Fruit fly (Drosophila melanogaster) whole organism, embryonic: ENCODE results near the gene Pgant35A.

ENCODE experiments used
- Asciz ChIP-seq: fragments of 200-800 bp; sonication (Bioruptor generic); optimal IDR thresholded peaks from 2 replicates; lab custom pipeline; 2017; ENCODE audit warnings: missing biosample characterization, mild to moderate bottlenecking, missing genetic modification characterization, missing genetic modification reagents
- Bteb2 ChIP-seq: fragments of 200-800 bp; sonication (Bioruptor generic); optimal IDR thresholded peaks from 2 replicates; lab custom pipeline; 2016; ENCODE audit warnings: missing biosample characterization, missing genetic modification characterization
- CG10565 ChIP-seq: fragments of 200-800 bp; sonication (Bioruptor generic); optimal IDR thresholded peaks from 3 replicates; lab custom pipeline; 2016; ENCODE audit warnings: missing biosample characterization, mild to moderate bottlenecking, missing genetic modification characterization
- CG11504 ChIP-seq: fragments of 200-800 bp; sonication (Bioruptor generic); optimal IDR thresholded peaks from 3 replicates; lab custom pipeline; 2019; ENCODE audit warnings: missing biosample characterization, mild to moderate bottlenecking, missing genetic modification characterization, moderate library complexity
- CG11696 ChIP-seq: fragments of 200-800 bp; sonication (Bioruptor generic); IDR thresholded peaks from 2 replicates; pipeline ENCODE4 v1.3.6; 2022; ENCODE audit warnings: missing biosample characterization, missing genetic modification characterization
- CG11723 ChIP-seq: fragments of 200-800 bp; sonication (Bioruptor generic); optimal IDR thresholded peaks from 2 replicates; lab custom pipeline; 2017; ENCODE audit warnings: missing biosample characterization, mild to moderate bottlenecking, missing genetic modification characterization
- CG12104 ChIP-seq: fragments of 200-800 bp; sonication (Bioruptor generic); optimal IDR thresholded peaks from 3 replicates; lab custom pipeline; 2016; ENCODE audit warnings: missing biosample characterization, missing genetic modification characterization
- CG12219 ChIP-seq: fragments of 200-800 bp; sonication (Bioruptor generic); optimal IDR thresholded peaks from 3 replicates; lab custom pipeline; 2018; ENCODE audit warnings: missing biosample characterization, mild to moderate bottlenecking, missing genetic modification characterization
- CG15073 ChIP-seq: fragments of 200-800 bp; sonication (Bioruptor generic); optimal IDR thresholded peaks from 2 replicates; lab custom pipeline; 2016; ENCODE audit warnings: missing biosample characterization, missing genetic modification characterization
- CG15269 ChIP-seq: fragments of 200-800 bp; sonication (Bioruptor generic); optimal IDR thresholded peaks from 2 replicates; lab custom pipeline; 2018; ENCODE audit warnings: missing biosample characterization, mild to moderate bottlenecking, missing genetic modification characterization, moderate library complexity
- CG15479 ChIP-seq: fragments of 200-800 bp; sonication (Bioruptor generic); optimal IDR thresholded peaks from 3 replicates; lab custom pipeline; 2019; ENCODE audit warnings: missing biosample characterization, mild to moderate bottlenecking, missing genetic modification characterization, moderate library complexity
- CG15514 ChIP-seq: fragments of 200-800 bp; sonication (Bioruptor generic); optimal IDR thresholded peaks from 3 replicates; lab custom pipeline; 2017; ENCODE audit warnings: missing biosample characterization, missing genetic modification characterization, mild to moderate bottlenecking, moderate library complexity, missing genetic modification reagents
- CG17802 ChIP-seq: fragments of 200-800 bp; sonication (Bioruptor generic); optimal IDR thresholded peaks from 2 replicates; lab custom pipeline; 2018; ENCODE audit warnings: missing biosample characterization, mild to moderate bottlenecking, missing genetic modification characterization, moderate library complexity
- CG2712 ChIP-seq: fragments of 200-800 bp; optimal IDR thresholded peaks from 3 replicates; lab custom pipeline; 2019; ENCODE audit warnings: missing biosample characterization, mild to moderate bottlenecking, missing genetic modification characterization, moderate library complexity
- CG31441 ChIP-seq: fragments of 200-800 bp; sonication (Bioruptor generic); IDR thresholded peaks from 2 replicates; pipeline ENCODE4 v1.3.6; 2022; ENCODE audit warnings: missing biosample characterization, missing genetic modification characterization
- CG7745 ChIP-seq: fragments of 200-800 bp; sonication (Bioruptor generic); optimal IDR thresholded peaks from 2 replicates; lab custom pipeline; 2018; ENCODE audit warnings: missing biosample characterization, mild to moderate bottlenecking, missing genetic modification characterization, moderate library complexity
- D ChIP-seq, 2 experiments: fragments of 200-800 bp in 1 of 2; fragments of >200 bp in 1 of 2; sonication (Bioruptor generic) in 1 of 2; optimal IDR thresholded peaks; 2 replicates in 1 of 2; 3 replicates in 1 of 2; lab custom pipeline; 2017; ENCODE audit warnings: mild to moderate bottlenecking in 1 of 2, missing biosample characterization in 1 of 2, missing genetic modification characterization in 1 of 2, missing genetic modification reagents in 1 of 2
- Deaf1 ChIP-seq: fragments of 200-800 bp; optimal IDR thresholded peaks from 3 replicates; lab custom pipeline; 2019; ENCODE audit warnings: missing biosample characterization, mild to moderate bottlenecking, missing genetic modification characterization, moderate library complexity
- Drgx ChIP-seq: fragments of 200-800 bp; sonication (Bioruptor generic); IDR thresholded peaks from 2 replicates; pipeline ENCODE4 v1.3.6; 2022; ENCODE audit warnings: missing biosample characterization, missing genetic modification characterization
- HLH3B ChIP-seq: fragments of 200-800 bp; sonication (Bioruptor generic); IDR thresholded peaks from 2 replicates; pipeline ENCODE4 v1.3.6; 2022; ENCODE audit warnings: missing biosample characterization, missing genetic modification characterization
- Hey ChIP-seq: fragments of 200-800 bp; sonication (Bioruptor generic); optimal IDR thresholded peaks from 3 replicates; lab custom pipeline; 2018; ENCODE audit warnings: missing biosample characterization, mild to moderate bottlenecking, missing genetic modification characterization
- Kr ChIP-seq: fragments of 200-800 bp; sonication (Bioruptor generic); optimal IDR thresholded peaks from 2 replicates; lab custom pipeline; 2017; ENCODE audit warnings: missing biosample characterization, mild to moderate bottlenecking, missing genetic modification characterization
- Mes4 ChIP-seq: fragments of 200-800 bp; sonication (Bioruptor generic); optimal IDR thresholded peaks from 2 replicates; lab custom pipeline; 2016; ENCODE audit warnings: missing biosample characterization, missing genetic modification characterization
- Ptx1 ChIP-seq: fragments of 200-800 bp; sonication (Bioruptor generic); IDR thresholded peaks from 2 replicates; pipeline ENCODE4 v1.3.6; 2022; ENCODE audit warnings: missing biosample characterization, missing genetic modification characterization
- Sox100B ChIP-seq: fragments of 200-800 bp; sonication (Bioruptor generic); optimal IDR thresholded peaks from 3 replicates; lab custom pipeline; 2018; ENCODE audit warnings: missing biosample characterization, mild to moderate bottlenecking, missing genetic modification characterization
- ab ChIP-seq: fragments of 200-800 bp; sonication (Bioruptor generic); optimal IDR thresholded peaks from 2 replicates; lab custom pipeline; 2016; ENCODE audit warnings: missing biosample characterization, missing genetic modification characterization
- abd-A ChIP-seq: fragments of 200-800 bp; sonication (Bioruptor generic); optimal IDR thresholded peaks from 3 replicates; lab custom pipeline; 2019; ENCODE audit warnings: missing biosample characterization, mild to moderate bottlenecking, missing genetic modification characterization, moderate library complexity
- chinmo ChIP-seq: fragments of 200-800 bp; sonication (Bioruptor generic); IDR thresholded peaks from 4 replicates; pipeline ENCODE4 v1.3.6; 2022; ENCODE audit warnings: missing biosample characterization, missing genetic modification characterization; ENCODE audit not compliant: partially characterized antibody
- ci ChIP-seq: fragments of 200-800 bp; sonication (Bioruptor generic); IDR thresholded peaks from 3 replicates; pipeline ENCODE4 v1.3.6; 2022; ENCODE audit warnings: missing biosample characterization, missing genetic modification characterization
- cwo ChIP-seq: fragments of 200-800 bp; sonication (Bioruptor generic); optimal IDR thresholded peaks from 3 replicates; lab custom pipeline; 2017; ENCODE audit warnings: missing biosample characterization, missing genetic modification characterization, mild to moderate bottlenecking, moderate library complexity, missing genetic modification reagents
- ewg ChIP-seq: fragments of 200-800 bp; sonication (Bioruptor generic); optimal IDR thresholded peaks from 3 replicates; lab custom pipeline; 2017; ENCODE audit warnings: mild to moderate bottlenecking, missing biosample characterization, missing genetic modification reagents, missing genetic modification characterization
- hbn ChIP-seq: fragments of 200-800 bp; sonication (Bioruptor generic); IDR thresholded peaks from 2 replicates; pipeline ENCODE4 v1.3.6; 2022; ENCODE audit warnings: missing biosample characterization, missing genetic modification characterization; ENCODE audit not compliant: partially characterized antibody
- jumu ChIP-seq: fragments of 200-800 bp; sonication (Bioruptor generic); optimal IDR thresholded peaks from 3 replicates; lab custom pipeline; 2016; ENCODE audit warnings: missing biosample characterization, missing genetic modification characterization
- ken ChIP-seq: fragments of 200-800 bp; sonication (Bioruptor generic); IDR thresholded peaks from 3 replicates; pipeline ENCODE4 v1.3.6; 2022; ENCODE audit warnings: missing biosample characterization, missing genetic modification characterization
- lola ChIP-seq, 3 experiments: fragments of >200 bp in 2 of 3; fragments of 200-800 bp in 1 of 3; sonication (Bioruptor generic) in 1 of 3; optimal IDR thresholded peaks; 2 replicates each; lab custom pipeline; 2017 to 2019; ENCODE audit warnings: missing biosample characterization in 3 of 3, missing genetic modification characterization in 3 of 3, mild to moderate bottlenecking in 1 of 3, moderate library complexity in 1 of 3
- lov ChIP-seq, 2 experiments: fragments of 200-800 bp in 1 of 2; fragments of >200 bp in 1 of 2; sonication (Bioruptor generic) in 1 of 2; IDR thresholded peaks in 1 of 2; optimal IDR thresholded peaks in 1 of 2; 2 replicates in 1 of 2; 3 replicates in 1 of 2; pipeline versions ENCODE4 v1.3.6 to Lab custom; 2017 to 2022; ENCODE audit warnings: missing biosample characterization in 1 of 2, missing genetic modification characterization in 1 of 2
- org-1 ChIP-seq: fragments of 200-800 bp; sonication (Bioruptor generic); optimal IDR thresholded peaks from 2 replicates; lab custom pipeline; 2017; ENCODE audit warnings: missing biosample characterization, missing genetic modification characterization
- row ChIP-seq: fragments of 200-800 bp; sonication (Bioruptor generic); IDR thresholded peaks from 3 replicates; pipeline ENCODE4 v1.3.6; 2022; ENCODE audit warnings: missing biosample characterization, missing genetic modification characterization
- sima ChIP-seq: fragments of 200-800 bp; sonication (Bioruptor generic); optimal IDR thresholded peaks from 2 replicates; lab custom pipeline; 2016; ENCODE audit warnings: missing biosample characterization, missing genetic modification characterization
- stc ChIP-seq: fragments of 200-800 bp; sonication (Bioruptor generic); IDR thresholded peaks from 2 replicates; pipeline ENCODE4 v1.3.6; 2022; ENCODE audit warnings: missing biosample characterization, missing genetic modification characterization
- tll ChIP-seq, 2 experiments: fragments of 200-800 bp in 1 of 2; fragments of >200 bp in 1 of 2; sonication (Bioruptor generic) in 1 of 2; optimal IDR thresholded peaks; 2 replicates each; lab custom pipeline; 2017 to 2019; ENCODE audit warnings: missing biosample characterization in 2 of 2, missing genetic modification characterization in 2 of 2, mild to moderate bottlenecking in 1 of 2, moderate library complexity in 1 of 2
- vnd ChIP-seq: fragments of 200-800 bp; sonication (Bioruptor generic); IDR thresholded peaks from 3 replicates; pipeline ENCODE4 v1.3.6; 2022; ENCODE audit warnings: missing biosample characterization, missing genetic modification characterization; ENCODE audit not compliant: partially characterized antibody
- zen ChIP-seq: fragments of 200-800 bp; sonication (Bioruptor generic); optimal IDR thresholded peaks from 3 replicates; lab custom pipeline; 2018; ENCODE audit warnings: missing biosample characterization, mild to moderate bottlenecking, missing genetic modification characterization, moderate library complexity
- zfh2 ChIP-seq: fragments of 200-800 bp; sonication (Bioruptor generic); optimal IDR thresholded peaks from 2 replicates; lab custom pipeline; 2016; ENCODE audit warnings: missing biosample characterization, missing genetic modification characterization

Pgant35A gene

dm6 chr2L:14318600-14318999, 40.5 kb upstream of the Pgant35A start:
- TF ChIP-seq ewg (GFP tag; lab: Kevin White, UChicago), result no peak
- no peak for TF ChIP-seq CG15514 (GFP tag; lab: Kevin White, UChicago)
- no peak for TF ChIP-seq CG7745
- peak; percentile 32; the same call in 1 of the 2 replicates for TF ChIP-seq HLH3B (GFP tag; lab: Robert Waterston, UW)
- no peak for TF ChIP-seq abd-A (tag; lab: Kevin White, UChicago)
- no peak for TF ChIP-seq zen (tag; lab: Kevin White, UChicago)
- no peak for TF ChIP-seq Bteb2 (GFP tag; lab: Kevin White, UChicago)
- TF ChIP-seq Asciz (GFP tag; lab: Kevin White, UChicago), result no peak
- no peak for TF ChIP-seq CG2712 (tag; lab: Kevin White, UChicago)
- TF ChIP-seq ken (GFP tag; lab: Robert Waterston, UW), result no peak
- TF ChIP-seq CG17802 (tag; lab: Kevin White, UChicago), result no peak
- TF ChIP-seq jumu (GFP tag; lab: Kevin White, UChicago), result no peak
- TF ChIP-seq Kr (GFP tag; lab: Kevin White, UChicago), result no peak
- TF ChIP-seq Ptx1 (GFP tag; lab: Robert Waterston, UW), result no peak
- TF ChIP-seq lola (GFP tag; optimal IDR thresholded peaks at IDR 0.05; lab: Kevin White, UChicago), result no peak
- no peak for TF ChIP-seq sima (GFP tag; lab: Kevin White, UChicago)
- TF ChIP-seq CG15269 (tag; lab: Kevin White, UChicago), result no peak
- no peak for TF ChIP-seq CG31441 (GFP tag; lab: Robert Waterston, UW)
- no peak for TF ChIP-seq CG12104
- TF ChIP-seq stc (GFP tag; lab: Robert Waterston, UW), result no peak
- no peak for TF ChIP-seq Sox100B (GFP tag; lab: Kevin White, UChicago)
- TF ChIP-seq Mes4 (GFP tag; lab: Kevin White, UChicago), result no peak
- no peak for TF ChIP-seq Deaf1 (tag; lab: Kevin White, UChicago)
- peak; percentile 49 for TF ChIP-seq Drgx (GFP tag; lab: Robert Waterston, UW)
- no peak for TF ChIP-seq Hey
- TF ChIP-seq CG15073 (GFP tag; lab: Kevin White, UChicago), result no peak
- TF ChIP-seq ab (GFP tag; lab: Kevin White, UChicago), result no peak
- no peak for TF ChIP-seq tll (GFP tag; optimal IDR thresholded peaks at IDR 0.05; lab: Kevin White, UChicago)
- TF ChIP-seq D (optimal IDR thresholded peaks at IDR 0.05; lab: Kevin White, UChicago), result no peak
- no peak for TF ChIP-seq D (GFP tag; optimal IDR thresholded peaks at IDR 0.05; lab: Kevin White, UChicago)
- TF ChIP-seq CG12219 (GFP tag; lab: Kevin White, UChicago), result no peak
- TF ChIP-seq ci (GFP tag; lab: Robert Waterston, UW), result no peak
- TF ChIP-seq row, result 0 out of 3 replicates have a peak, but pooled peaks have one; percentile 11
- TF ChIP-seq cwo, result no peak
- TF ChIP-seq hbn (GFP tag; lab: Robert Waterston, UW), result no peak
- no peak for TF ChIP-seq CG15479 (GFP tag; lab: Kevin White, UChicago)
- TF ChIP-seq vnd (GFP tag; lab: Robert Waterston, UW), result no peak
- TF ChIP-seq CG11723 (GFP tag; lab: Kevin White, UChicago), result no peak
- no peak for TF ChIP-seq zfh2 (GFP tag; lab: Kevin White, UChicago)
- no peak for TF ChIP-seq lov (optimal IDR thresholded peaks at IDR 0.05; lab: Kevin White, UChicago)
- TF ChIP-seq lov (GFP tag; IDR thresholded peaks at IDR 0.05; lab: Robert Waterston, UW), result no peak
- no peak for TF ChIP-seq CG11696 (GFP tag; lab: Robert Waterston, UW)
- no peak for TF ChIP-seq CG10565 (GFP tag; lab: Kevin White, UChicago)
- 0 out of 4 replicates have a peak, but pooled peaks have one; percentile 14 for TF ChIP-seq chinmo (GFP tag; lab: Robert Waterston, UW)
- peak; percentile 12 for TF ChIP-seq CG11504
- TF ChIP-seq org-1 (GFP tag; lab: Kevin White, UChicago), result no peak
